Worm (Caenorhabditis elegans) whole organism, L2 larva: ENCODE data around the gene C32H11.3.

Source experiments
- C34F6.9 ChIP-seq: fragments of 150-350 bp; optimal IDR thresholded peaks from 2 replicates; lab custom pipeline; 2014; ENCODE audit warnings: missing biosample characterization, missing genetic modification characterization
- ceh-82 ChIP-seq: fragments of 150-350 bp; optimal IDR thresholded peaks from 2 replicates; lab custom pipeline; 2014; ENCODE audit warnings: missing biosample characterization, missing genetic modification characterization
- lin-11 ChIP-seq: fragments of 150-350 bp; sonication (generic microtip); optimal IDR thresholded peaks from 2 replicates; lab custom pipeline; 2014; ENCODE audit warnings: missing biosample characterization, missing genetic modification characterization, inconsistent platforms, mixed read lengths
- mdl-1 ChIP-seq, 2 experiments: fragments of 150-350 bp in 1 of 2; sonication (generic microtip) in 1 of 2; optimal IDR thresholded peaks; 2 replicates each; lab custom pipeline; 2017; ENCODE audit warnings: missing biosample characterization in 2 of 2, missing genetic modification characterization in 2 of 2
- nhr-12 ChIP-seq: fragments of 150-350 bp; optimal IDR thresholded peaks from 2 replicates; lab custom pipeline; 2014; ENCODE audit warnings: missing biosample characterization, missing genetic modification characterization
- nhr-6 ChIP-seq: fragments of 150-350 bp; optimal IDR thresholded peaks from 2 replicates; lab custom pipeline; 2014; ENCODE audit warnings: missing biosample characterization, missing genetic modification characterization
- peb-1 ChIP-seq: fragments of 150-350 bp; optimal IDR thresholded peaks from 2 replicates; lab custom pipeline; 2014; ENCODE audit warnings: missing biosample characterization, missing genetic modification characterization
- skn-1 ChIP-seq: sonication (generic microtip); optimal IDR thresholded peaks from 2 replicates; lab custom pipeline; 2017; ENCODE audit warnings: missing biosample characterization, missing genetic modification characterization
- snpc-4 ChIP-seq: fragments of 150-350 bp; optimal IDR thresholded peaks from 2 replicates; lab custom pipeline; 2014; ENCODE audit warnings: missing biosample characterization, missing genetic modification characterization

DNA sequence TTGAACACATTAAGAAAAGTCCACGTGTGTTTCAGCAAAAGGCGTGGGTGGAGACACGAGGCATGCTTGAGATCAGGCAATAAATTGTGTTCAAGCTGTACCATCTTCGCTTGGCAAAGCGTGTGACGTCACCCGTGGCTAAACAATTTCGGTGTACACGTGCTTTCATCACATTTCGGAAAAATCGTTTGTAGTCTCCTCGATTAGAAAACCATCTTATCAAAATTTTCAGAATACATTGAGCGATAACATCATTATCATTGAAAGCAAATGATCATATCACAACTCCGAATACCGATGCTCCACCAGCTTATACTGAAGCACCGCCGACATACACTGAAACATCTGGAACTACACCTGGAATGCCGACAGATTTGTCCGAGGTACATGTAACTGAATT lies 16.8 kb upstream of the C32H11.3 start:
- TF ChIP-seq C34F6.9: no peak
- no peak for TF ChIP-seq snpc-4 (tag; lab: Kevin White, UChicago)
- TF ChIP-seq nhr-12 (tag; lab: Kevin White, UChicago): no peak
- no peak for TF ChIP-seq peb-1
- no peak for TF ChIP-seq mdl-1 (tag; optimal IDR thresholded peaks at IDR 0.05; lab: Kevin White, UChicago)
- TF ChIP-seq nhr-6 (tag; lab: Kevin White, UChicago): no peak
- no peak for TF ChIP-seq ceh-82 (tag; lab: Kevin White, UChicago)
- TF ChIP-seq skn-1 (tag; lab: Kevin White, UChicago): no peak
- TF ChIP-seq lin-11 (tag; lab: Kevin White, UChicago): no peak
